Worm (Caenorhabditis elegans): ENCODE measurements around the gene best-14.

DNA sequence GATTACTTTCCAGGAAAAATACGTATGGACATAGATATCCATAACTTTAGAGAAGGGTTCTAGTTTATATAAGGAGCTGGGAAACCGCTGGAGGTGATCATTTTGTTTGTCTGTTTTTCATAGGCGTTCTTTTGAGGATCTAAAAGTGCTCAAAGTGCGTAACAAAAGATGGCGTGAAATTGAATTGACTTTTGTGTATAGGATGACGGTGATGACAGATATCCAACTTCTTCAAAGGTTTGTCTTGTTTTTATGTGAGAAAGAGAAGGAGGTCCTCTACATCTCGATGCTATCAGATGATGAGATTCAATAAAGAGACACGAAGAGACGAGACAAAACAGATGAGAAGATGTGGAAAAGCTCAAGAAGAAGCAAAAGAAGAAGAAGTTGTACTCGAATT lies 41.1 kb upstream of the best-14 start:
- no peak for TF ChIP-seq sea-1 (GFP tag; conservative IDR thresholded peaks at IDR 0.05)
- no peak for TF ChIP-seq hmbx-1 (tag; optimal IDR thresholded peaks at IDR 0.05)
- no peak for TF ChIP-seq pes-1 (GFP tag; IDR thresholded peaks at IDR 0.05)
- TF ChIP-seq ama-1 (optimal IDR thresholded peaks at IDR 0.05), result no peak
- TF ChIP-seq flt-1 (GFP tag; IDR thresholded peaks at IDR 0.05), result no peak
- TF ChIP-seq B0310.2 (tag; optimal IDR thresholded peaks at IDR 0.05), result no peak
- TF ChIP-seq aly-1 (tag; optimal IDR thresholded peaks at IDR 0.05), result no peak
- TF ChIP-seq tbx-11 (GFP tag; IDR thresholded peaks at IDR 0.05), result no peak
- TF ChIP-seq ceh-13 (GFP tag; optimal IDR thresholded peaks at IDR 0.05), result no peak

Data from whole organism, early embryonic.